Worm (Caenorhabditis elegans): ENCODE results near the gene W02D7.11.

DNA sequence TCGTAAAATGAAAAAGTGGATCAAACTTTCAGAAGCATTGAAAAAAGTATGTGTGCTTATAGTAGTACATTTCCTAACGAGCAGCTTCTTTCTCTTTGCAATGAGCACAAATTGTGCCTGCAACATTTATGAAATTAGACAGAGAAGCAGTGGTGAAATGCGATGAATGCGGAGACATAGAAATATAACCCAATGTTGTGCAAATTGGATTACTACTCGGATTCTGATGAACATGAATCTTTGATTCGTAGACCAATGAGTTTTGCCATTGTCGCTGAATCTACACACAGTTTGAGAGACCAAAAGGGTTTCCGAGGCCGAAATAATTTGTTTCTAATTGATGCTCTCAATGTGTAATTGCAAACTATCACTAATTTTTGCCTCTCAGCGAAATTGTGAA, 50.4 kb downstream of the W02D7.11 start:
- TF ChIP-seq dmd-4 (tag; optimal IDR thresholded peaks at IDR 0.05; ENCODE audit: borderline replicate concordance), result no peak
- TF ChIP-seq pha-4 (tag; optimal IDR thresholded peaks at IDR 0.05), result no peak
